Worm (Caenorhabditis elegans): Measurements from ENCODE around the gene Y17G9B.2.

ce11 chrIV:4751814-4752213, 12.1 kb upstream of the Y17G9B.2 start, which contains the start of gene Y17G9B.4:
- TF ChIP-seq nhr-48 (tag; optimal IDR thresholded peaks at IDR 0.05), result no peak
- TF ChIP-seq nhr-6 (tag; optimal IDR thresholded peaks at IDR 0.05), result no peak
- no peak for TF ChIP-seq unc-62 (GFP tag; optimal IDR thresholded peaks at IDR 0.05 in 1 of 2)
- TF ChIP-seq unc-62 (tag; optimal IDR thresholded peaks at IDR 0.05), result no peak
- TF ChIP-seq fkh-10 (GFP tag; optimal IDR thresholded peaks at IDR 0.05), result no peak
- no peak for TF ChIP-seq fos-1 (tag; optimal IDR thresholded peaks at IDR 0.05)
- TF ChIP-seq nhr-25 (tag; optimal IDR thresholded peaks at IDR 0.05; ENCODE audit: borderline replicate concordance, insufficient read depth), result no peak
- no peak for TF ChIP-seq zag-1 (tag; optimal IDR thresholded peaks at IDR 0.05)
- TF ChIP-seq pqm-1 (tag; optimal IDR thresholded peaks at IDR 0.05), result no peak
- no peak for TF ChIP-seq lin-15B (tag; optimal IDR thresholded peaks at IDR 0.05)
- no peak for TF ChIP-seq ama-1 (optimal IDR thresholded peaks at IDR 0.05)
- TF ChIP-seq nhr-237 (tag; optimal IDR thresholded peaks at IDR 0.05), result no peak
- TF ChIP-seq nhr-76 (tag; optimal IDR thresholded peaks at IDR 0.05), result no peak
- TF ChIP-seq F26F4.8 (GFP tag; conservative IDR thresholded peaks at IDR 0.05), result no peak

Measured in whole organism, L4 larva.